Worm (Caenorhabditis elegans) whole organism, L4/young adult: ENCODE results near the gene F44E5.1.

Source experiments
- W03F9.2 ChIP-seq: fragments of 150-350 bp; optimal IDR thresholded peaks from 2 replicates; lab custom pipeline; 2014; ENCODE audit warnings: missing biosample characterization, missing genetic modification characterization
- dao-5 ChIP-seq: sonication (generic microtip); optimal IDR thresholded peaks from 2 replicates; lab custom pipeline; 2016; ENCODE audit warnings: missing genotype, missing genetic modification characterization, moderate library complexity, missing compliant biosample characterization
- him-1 ChIP-seq: sonication (generic microtip); optimal IDR thresholded peaks from 2 replicates; lab custom pipeline; 2016; ENCODE audit warnings: missing genotype, missing genetic modification reagents, missing genetic modification characterization, missing compliant biosample characterization

DNA sequence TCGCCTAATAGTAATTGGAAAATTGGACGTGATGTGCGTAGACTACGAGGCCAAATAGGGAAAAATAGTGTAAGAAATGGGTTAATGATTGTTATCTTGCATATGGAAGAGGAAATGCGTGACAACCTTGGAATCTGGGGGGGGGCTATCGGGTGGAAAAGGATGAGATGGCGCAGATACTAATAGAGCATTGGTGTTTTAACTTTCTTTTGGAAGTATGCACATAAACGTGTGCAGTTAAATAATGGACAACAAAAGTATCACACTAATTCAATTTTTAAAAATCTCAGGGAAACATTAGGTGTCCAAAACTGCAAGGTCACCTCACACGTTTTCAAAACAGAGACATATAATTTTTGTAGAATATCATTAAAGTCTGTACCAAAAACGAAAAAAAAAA is 45.5 kb upstream of the F44E5.1 start, which contains the start of gene Y6D1A.2:
- TF ChIP-seq dao-5 (tag; lab: Kevin White, UChicago) (no peak), W03F9.2 (tag; lab: Kevin White, UChicago) (no peak), him-1 (tag; lab: Kevin White, UChicago) (no peak)
